5 fruit fly cellular contexts compared by ENCODE assay signal in the genomic region with DNA sequence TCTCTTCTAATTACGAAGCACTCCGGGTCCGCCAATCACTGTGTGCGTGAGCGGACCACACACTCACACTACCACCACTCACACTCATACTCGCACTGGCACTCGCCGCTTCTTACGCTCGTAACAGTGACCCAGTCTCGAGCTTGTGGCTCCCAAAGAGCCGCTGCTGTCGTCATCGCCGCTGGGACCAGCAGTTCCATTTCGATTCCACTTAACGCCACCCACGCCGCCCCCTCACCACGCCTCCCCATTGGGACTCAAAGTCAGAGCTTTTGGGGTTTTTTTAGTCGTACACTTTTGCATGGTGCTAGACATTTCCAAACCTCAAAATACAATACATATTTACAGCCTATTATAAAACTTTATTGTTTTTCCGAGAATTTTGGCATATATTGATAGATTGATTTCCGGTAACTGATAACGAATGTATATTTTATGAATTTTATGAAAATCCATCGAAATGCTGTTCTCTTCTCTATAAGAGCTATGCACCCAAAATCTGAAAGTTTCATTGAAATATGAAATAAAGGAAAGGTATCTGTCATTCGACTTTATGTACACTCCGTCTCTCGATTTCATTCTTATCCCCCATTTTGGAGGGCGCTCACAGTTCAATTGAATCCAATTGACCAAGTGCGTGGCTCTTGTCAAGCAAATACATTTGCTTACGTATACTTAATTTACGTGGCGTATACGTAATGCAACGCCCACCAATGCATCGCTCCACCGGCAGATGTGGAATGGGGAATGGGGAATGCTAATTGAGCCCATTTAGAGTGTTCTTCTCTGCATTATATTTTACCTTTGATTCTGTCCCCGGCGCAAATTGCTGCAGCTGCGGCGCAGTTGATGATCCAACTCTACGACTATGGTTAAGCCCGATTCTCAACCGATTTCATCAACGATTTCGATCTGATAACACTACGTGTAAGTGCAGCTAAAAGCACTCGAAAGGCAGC.
TF ChIP-seq lines count a peak whose summit lies in the region.

Gene CG42331, plus strand, starts transcription at position 909 of the 959 bp plus-strand sequence.

- no peak for TF ChIP-seq CTCF in whole organism, embryonic (GFP tag; optimal IDR thresholded peaks at IDR 0.05; lab: Kevin White, UChicago)

TF ChIP-seq in whole organism, adult, 20 proteins besides CTCF, POLR2A, EP300 and RAD21:
- TF ChIP-seq CG33017 (tag; optimal IDR thresholded peaks at IDR 0.05; lab: Kevin White, UChicago): peak; percentile 50
- TF ChIP-seq toe (GFP tag; optimal IDR thresholded peaks at IDR 0.05; lab: Kevin White, UChicago): no peak
- peak; percentile 20 for TF ChIP-seq CG12768 (GFP tag; optimal IDR thresholded peaks at IDR 0.05; lab: Kevin White, UChicago)

TF ChIP-seq in whole organism, embryonic, 481 proteins besides CTCF, POLR2A, EP300 and RAD21 (continues in another document):
- TF ChIP-seq CG15073 (GFP tag; optimal IDR thresholded peaks at IDR 0.05; lab: Kevin White, UChicago) (no peak), CG43689 (GFP tag; IDR thresholded peaks at IDR 0.05; lab: Robert Waterston, UW) (no peak), CG32772 (GFP tag; IDR thresholded peaks at IDR 0.05; lab: Robert Waterston, UW) (no peak), CG30431 (GFP tag; optimal IDR thresholded peaks at IDR 0.05; lab: Kevin White, UChicago) (peak; percentile 26), Hr51 (GFP tag; optimal IDR thresholded peaks at IDR 0.05; lab: Kevin White, UChicago) (peak; percentile 46 to 71), CG10565 (GFP tag; optimal IDR thresholded peaks at IDR 0.05; lab: Kevin White, UChicago) (no peak), sim (GFP tag; IDR thresholded peaks at IDR 0.05; lab: Robert Waterston, UW) (no peak), CG8089 (GFP tag; optimal IDR thresholded peaks at IDR 0.05; lab: Kevin White, UChicago) (no peak), fd64A (GFP tag; optimal IDR thresholded peaks at IDR 0.05; lab: Kevin White, UChicago) (no peak), Asciz (GFP tag; optimal IDR thresholded peaks at IDR 0.05; lab: Kevin White, UChicago) (peak; percentile 63), Mrtf (GFP tag; IDR thresholded peaks at IDR 0.05; lab: Robert Waterston, UW) (no peak), sens (GFP tag; lab: Kevin White, UChicago) (peak; percentile 87), gsb (GFP tag; IDR thresholded peaks at IDR 0.05; lab: Robert Waterston, UW) (no peak), cato (GFP tag; optimal IDR thresholded peaks at IDR 0.05; lab: Kevin White, UChicago; ENCODE audit: borderline replicate concordance) (peak; percentile 26), phol (tag; optimal IDR thresholded peaks at IDR 0.05; lab: Kevin White, UChicago) (peak; percentile 71), mld (GFP tag; IDR thresholded peaks at IDR 0.05; lab: Robert Waterston, UW; ENCODE audit: partially characterized antibody) (no peak), Drgx (GFP tag; IDR thresholded peaks at IDR 0.05; lab: Robert Waterston, UW) (no peak), BEAF-32 (GFP tag; optimal IDR thresholded peaks at IDR 0.05; lab: Kevin White, UChicago) (no peak), CG14965 (GFP tag; optimal IDR thresholded peaks at IDR 0.05; lab: Kevin White, UChicago; ENCODE audit: borderline replicate concordance) (no peak)

TF ChIP-seq in whole organism, prepupa, 60 proteins besides CTCF, POLR2A, EP300 and RAD21 (continues in another document):
- TF ChIP-seq Hr4 (GFP tag; optimal IDR thresholded peaks at IDR 0.05; lab: Kevin White, UChicago): peak; percentile 12
- TF ChIP-seq CG32006 (GFP tag; optimal IDR thresholded peaks at IDR 0.05; lab: Kevin White, UChicago): peak; percentile 14
- peak; percentile 18 for TF ChIP-seq achi (GFP tag; optimal IDR thresholded peaks at IDR 0.05; lab: Kevin White, UChicago)
- TF ChIP-seq CG6854 (GFP tag; optimal IDR thresholded peaks at IDR 0.05; lab: Kevin White, UChicago): no peak
- 0 out of 2 replicates have a peak, but pooled peaks have one; percentile 13 for TF ChIP-seq CG15336 (GFP tag; IDR thresholded peaks at IDR 0.05; lab: Robert Waterston, UW)
- TF ChIP-seq CG3032 (tag; optimal IDR thresholded peaks at IDR 0.05; lab: Kevin White, UChicago): no peak
- peak; percentile 3 for TF ChIP-seq Hr39 (GFP tag; optimal IDR thresholded peaks at IDR 0.05; lab: Kevin White, UChicago)
- no peak for TF ChIP-seq Ets21C (GFP tag; optimal IDR thresholded peaks at IDR 0.05; lab: Kevin White, UChicago)
- TF ChIP-seq dac (GFP tag; optimal IDR thresholded peaks at IDR 0.05; lab: Kevin White, UChicago): no peak
- peak; percentile 3 for TF ChIP-seq Smox (GFP tag; optimal IDR thresholded peaks at IDR 0.05; lab: Kevin White, UChicago)
- TF ChIP-seq CG8119 (GFP tag; IDR thresholded peaks at IDR 0.05; lab: Robert Waterston, UW): no peak
- TF ChIP-seq Met (GFP tag; optimal IDR thresholded peaks at IDR 0.05; lab: Kevin White, UChicago): peak; percentile 11
- TF ChIP-seq svp (GFP tag; lab: Kevin White, UChicago): peak; percentile 91
- no peak for TF ChIP-seq net (GFP tag; optimal IDR thresholded peaks at IDR 0.05; lab: Kevin White, UChicago)
- TF ChIP-seq eg (GFP tag; IDR thresholded peaks at IDR 0.05; lab: Robert Waterston, UW): 0 out of 3 replicates have a peak, but pooled peaks have one; percentile 12
- TF ChIP-seq fkh (GFP tag; optimal IDR thresholded peaks at IDR 0.05; lab: Kevin White, UChicago): peak; percentile 9
- peak; percentile 42 for TF ChIP-seq esn (GFP tag; optimal IDR thresholded peaks at IDR 0.05; lab: Kevin White, UChicago)
- no peak for TF ChIP-seq CG9139 (GFP tag; optimal IDR thresholded peaks at IDR 0.05; lab: Kevin White, UChicago)
- TF ChIP-seq CG4318 (GFP tag; optimal IDR thresholded peaks at IDR 0.05; lab: Kevin White, UChicago): no peak
- peak; percentile 18 for TF ChIP-seq lz (GFP tag; optimal IDR thresholded peaks at IDR 0.05; lab: Kevin White, UChicago)

TF ChIP-seq in whole organism, pupa, 21 proteins besides CTCF, POLR2A, EP300 and RAD21:
- peak; percentile 47; the same call in 2 of the 3 replicates for TF ChIP-seq fd96Ca (GFP tag; IDR thresholded peaks at IDR 0.05; lab: Robert Waterston, UW)
- no peak for TF ChIP-seq Pif1B (GFP tag; optimal IDR thresholded peaks at IDR 0.05; lab: Kevin White, UChicago)
- no peak for TF ChIP-seq CG13204 (GFP tag; optimal IDR thresholded peaks at IDR 0.05; lab: Kevin White, UChicago)
- 0 out of 3 replicates have a peak, but pooled peaks have one; percentile 17 for TF ChIP-seq CG4496 (GFP tag; IDR thresholded peaks at IDR 0.05; lab: Robert Waterston, UW)
- TF ChIP-seq Pif1A (GFP tag; optimal IDR thresholded peaks at IDR 0.05; lab: Kevin White, UChicago): no peak
- no peak for TF ChIP-seq CG8301 (tag; optimal IDR thresholded peaks at IDR 0.05; lab: Kevin White, UChicago)

TF ChIP-seq in whole organism, wandering third instar larva, 38 proteins besides CTCF, POLR2A, EP300 and RAD21 (continues in another document):
- TF ChIP-seq woc (GFP tag; optimal IDR thresholded peaks at IDR 0.05; lab: Kevin White, UChicago) (no peak), fru (GFP tag; optimal IDR thresholded peaks at IDR 0.05; lab: Kevin White, UChicago) (peak; percentile 71), Jra (GFP tag; optimal IDR thresholded peaks at IDR 0.05; lab: Kevin White, UChicago) (no peak), Myc (optimal IDR thresholded peaks at IDR 0.05; lab: Kevin White, UChicago) (no peak), Dif (GFP tag; optimal IDR thresholded peaks at IDR 0.05; lab: Kevin White, UChicago; ENCODE audit: partially characterized antibody) (peak; percentile 3), N (GFP tag; optimal IDR thresholded peaks at IDR 0.05; lab: Kevin White, UChicago) (no peak), psq (GFP tag; optimal IDR thresholded peaks at IDR 0.05; lab: Kevin White, UChicago) (no peak), usp (GFP tag; optimal IDR thresholded peaks at IDR 0.05; lab: Kevin White, UChicago) (no peak), jim (GFP tag; optimal IDR thresholded peaks at IDR 0.05; lab: Kevin White, UChicago) (no peak), pan (optimal IDR thresholded peaks at IDR 0.05; lab: Kevin White, UChicago) (no peak), foxo (GFP tag; optimal IDR thresholded peaks at IDR 0.05; lab: Kevin White, UChicago) (peak in 1 of 2 experiments; percentile 69), Abd-B (GFP tag; optimal IDR thresholded peaks at IDR 0.05; lab: Kevin White, UChicago) (no peak), Rel (GFP tag; optimal IDR thresholded peaks at IDR 0.05; lab: Kevin White, UChicago) (no peak), Rel (tag; optimal IDR thresholded peaks at IDR 0.05; lab: Kevin White, UChicago) (peak; percentile 87), Hr83 (GFP tag; optimal IDR thresholded peaks at IDR 0.05; lab: Kevin White, UChicago; ENCODE audit: poor library complexity, severe bottlenecking) (no peak), dmrt93B (GFP tag; optimal IDR thresholded peaks at IDR 0.05; lab: Kevin White, UChicago) (no peak), tai (GFP tag; optimal IDR thresholded peaks at IDR 0.05; lab: Kevin White, UChicago) (no peak), sage (GFP tag; optimal IDR thresholded peaks at IDR 0.05; lab: Kevin White, UChicago) (no peak), Hr78 (GFP tag; optimal IDR thresholded peaks at IDR 0.05; lab: Kevin White, UChicago) (no peak), GATAd (GFP tag; optimal IDR thresholded peaks at IDR 0.05; lab: Kevin White, UChicago) (no peak), Vsx2 (GFP tag; optimal IDR thresholded peaks at IDR 0.05; lab: Kevin White, UChicago; ENCODE audit: partially characterized antibody) (no peak), sv (GFP tag; optimal IDR thresholded peaks at IDR 0.05; lab: Kevin White, UChicago) (no peak), HLH106 (tag; optimal IDR thresholded peaks at IDR 0.05; lab: Kevin White, UChicago) (peak; percentile 23), CG9705 (GFP tag; optimal IDR thresholded peaks at IDR 0.05; lab: Kevin White, UChicago) (no peak), Mio (GFP tag; optimal IDR thresholded peaks at IDR 0.05; lab: Kevin White, UChicago) (no peak), CrebA (GFP tag; optimal IDR thresholded peaks at IDR 0.05; lab: Kevin White, UChicago; ENCODE audit: borderline replicate concordance) (no peak), Sp1 (GFP tag; optimal IDR thresholded peaks at IDR 0.05; lab: Kevin White, UChicago) (no peak), brk (GFP tag; optimal IDR thresholded peaks at IDR 0.05; lab: Kevin White, UChicago) (peak; percentile 11), h (GFP tag; optimal IDR thresholded peaks at IDR 0.05; lab: Kevin White, UChicago) (peak; percentile 50), rgr (GFP tag; optimal IDR thresholded peaks at IDR 0.05; lab: Kevin White, UChicago) (peak; percentile 50), Dfd (GFP tag; optimal IDR thresholded peaks at IDR 0.05; lab: Kevin White, UChicago) (no peak), br (GFP tag; optimal IDR thresholded peaks at IDR 0.05; lab: Kevin White, UChicago) (no peak), Hnf4 (GFP tag; optimal IDR thresholded peaks at IDR 0.05; lab: Kevin White, UChicago) (peak; percentile 5), lola (GFP tag; optimal IDR thresholded peaks at IDR 0.05; lab: Kevin White, UChicago) (no peak), ey (GFP tag; optimal IDR thresholded peaks at IDR 0.05; lab: Kevin White, UChicago) (peak; percentile 38), OdsH (GFP tag; optimal IDR thresholded peaks at IDR 0.05; lab: Kevin White, UChicago) (peak; percentile 51)
